Worm (Caenorhabditis elegans): ENCODE measurements around the gene plp-1.
"Not testable (repeated sequence)": the region's sequence is repeated elsewhere in the genome, so short reads cannot be mapped to it uniquely, and the experiment has no call there.

Gene plp-1

ce11 chrIV:7633020-7633419 is at the start of gene plp-1:
Gene plp-1, plus strand, starts transcription at chrIV:7633360.
- TF ChIP-seq W03F9.2 (tag; optimal IDR thresholded peaks at IDR 0.05), result no peak
- TF ChIP-seq dao-5 (tag; optimal IDR thresholded peaks at IDR 0.05), result no peak
- TF ChIP-seq him-1 (tag; optimal IDR thresholded peaks at IDR 0.05), result no peak

DNA sequence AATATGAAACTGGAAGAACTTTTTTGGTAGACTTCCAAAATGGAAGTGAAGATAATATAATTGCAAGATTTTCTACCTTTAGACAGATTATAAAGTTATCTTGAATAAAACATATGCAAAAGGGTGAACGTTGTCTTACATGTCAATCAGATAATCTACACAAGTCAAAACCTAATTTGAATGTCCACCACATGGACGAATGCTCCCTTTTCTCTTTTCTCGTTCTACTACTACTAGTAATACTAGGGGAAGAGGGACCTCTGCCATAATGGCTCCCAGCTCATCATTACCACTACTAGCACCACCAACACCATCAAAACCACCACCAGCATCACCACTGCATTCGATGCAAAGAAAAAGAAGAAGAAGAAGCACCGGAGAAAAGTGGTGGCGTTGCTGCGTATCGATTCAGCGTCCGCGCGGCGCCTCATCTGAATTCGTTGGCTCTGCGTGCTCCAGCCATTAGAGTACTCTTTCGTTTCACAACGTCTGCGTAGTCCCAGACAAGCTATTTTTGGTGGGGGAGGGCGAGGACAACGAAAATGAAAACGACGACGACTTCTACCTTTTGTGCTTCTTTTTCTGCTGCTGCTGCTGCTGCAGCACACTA is 47.8 kb upstream of the plp-1 start:
- TF ChIP-seq W03F9.2 (tag; optimal IDR thresholded peaks at IDR 0.05) (no peak), him-1 (tag; optimal IDR thresholded peaks at IDR 0.05) (peak; percentile 14)

DNA sequence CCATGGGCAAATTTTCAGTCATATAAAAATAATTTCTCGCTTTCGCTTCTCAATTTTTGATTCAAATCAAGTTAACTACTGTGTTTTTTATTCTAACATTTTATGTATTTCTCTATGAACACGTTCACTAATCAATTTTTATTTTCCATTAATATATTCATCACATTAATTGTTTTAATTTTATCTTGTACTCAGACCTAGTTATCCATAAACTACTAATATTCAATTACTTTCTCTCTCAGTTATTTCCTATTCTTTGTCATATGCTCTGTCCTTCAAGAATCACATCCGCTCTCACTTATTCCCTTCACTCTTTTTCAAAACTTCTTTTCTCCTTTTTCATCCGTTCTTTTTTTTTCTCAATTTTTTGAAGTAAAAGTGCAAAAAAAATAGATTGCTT is 46.2 kb upstream of the plp-1 start:
- TF ChIP-seq him-1 (tag; optimal IDR thresholded peaks at IDR 0.05) (no peak), dao-5 (tag; optimal IDR thresholded peaks at IDR 0.05) (no peak), W03F9.2 (tag; optimal IDR thresholded peaks at IDR 0.05) (no peak)

- TF ChIP-seq W03F9.2 (tag; optimal IDR thresholded peaks at IDR 0.05), result no peak
- TF ChIP-seq dao-5 (tag; optimal IDR thresholded peaks at IDR 0.05), result no peak
- no peak for TF ChIP-seq him-1 (tag; optimal IDR thresholded peaks at IDR 0.05)
Measured at ce11 chrIV:7588631-7589030, 44.5 kb upstream of the plp-1 start, which contains the start of gene cla-1. Gene cla-1, plus strand, starts transcription at chrIV:7588931.

DNA sequence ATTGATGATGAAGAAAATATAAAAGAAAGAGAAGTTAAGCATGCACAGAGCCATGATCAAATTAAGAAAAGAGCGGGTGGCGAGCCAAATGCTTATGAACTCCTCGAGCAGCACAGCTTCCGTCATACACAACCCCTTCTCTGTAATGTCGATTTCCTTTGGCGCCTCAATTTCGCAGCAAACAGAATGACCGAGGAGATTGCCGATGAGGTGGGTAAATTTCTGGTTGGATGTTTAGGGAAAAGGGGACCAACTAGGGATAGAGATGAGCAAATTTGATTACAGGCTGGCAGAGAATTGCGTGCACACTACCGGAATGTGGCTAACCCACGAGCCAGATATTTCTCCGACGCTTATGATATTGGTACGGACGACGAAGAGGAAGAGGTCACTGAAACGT is 27.7 kb upstream of the plp-1 start:
- TF ChIP-seq him-1 (tag; optimal IDR thresholded peaks at IDR 0.05) (no peak), dao-5 (tag; optimal IDR thresholded peaks at IDR 0.05) (no peak), W03F9.2 (tag; optimal IDR thresholded peaks at IDR 0.05) (no peak)

DNA sequence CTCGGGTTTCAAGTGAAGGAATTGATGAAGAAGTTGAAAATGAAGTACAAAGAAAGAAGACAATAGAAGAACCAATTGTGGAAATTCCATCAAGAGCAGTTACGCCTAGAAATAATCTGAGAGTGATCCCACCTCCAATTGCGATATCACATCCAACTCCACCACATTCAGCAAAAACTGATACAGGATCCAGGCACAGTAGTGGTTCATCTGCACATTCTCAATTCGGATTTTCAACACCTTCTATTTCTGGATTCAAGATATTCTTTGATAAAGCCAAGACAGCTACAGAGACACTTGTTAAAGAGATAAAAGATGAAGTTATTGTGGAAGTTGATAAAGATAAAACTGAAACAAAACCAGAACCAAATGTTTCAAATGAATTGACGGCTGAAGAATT is 25.0 kb upstream of the plp-1 start:
- TF ChIP-seq W03F9.2 (tag; optimal IDR thresholded peaks at IDR 0.05) (no peak), dao-5 (tag; optimal IDR thresholded peaks at IDR 0.05) (no peak), him-1 (tag; optimal IDR thresholded peaks at IDR 0.05) (no peak)

DNA sequence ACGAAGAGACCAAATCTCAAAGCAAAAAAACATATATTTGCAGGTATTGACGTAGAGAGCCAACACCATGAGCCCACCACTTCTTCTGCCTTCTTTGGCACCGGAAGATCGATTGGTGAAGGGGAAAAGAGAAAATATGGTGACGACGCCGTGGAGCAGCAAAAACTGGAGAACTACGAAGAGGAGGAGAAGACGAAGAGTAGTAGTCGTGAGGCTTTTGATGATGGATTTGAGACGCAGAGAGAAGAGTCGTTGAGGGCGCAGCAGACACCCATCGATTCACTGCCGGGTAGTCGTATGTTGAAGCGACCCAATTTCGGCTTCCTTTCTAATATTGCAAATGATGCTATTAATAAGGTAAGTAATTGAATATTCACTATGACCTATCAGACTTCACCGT is 21.8 kb upstream of the plp-1 start:
- TF ChIP-seq W03F9.2 (tag; optimal IDR thresholded peaks at IDR 0.05) (no peak), dao-5 (tag; optimal IDR thresholded peaks at IDR 0.05) (no peak), him-1 (tag; optimal IDR thresholded peaks at IDR 0.05) (peak; percentile 34)

DNA sequence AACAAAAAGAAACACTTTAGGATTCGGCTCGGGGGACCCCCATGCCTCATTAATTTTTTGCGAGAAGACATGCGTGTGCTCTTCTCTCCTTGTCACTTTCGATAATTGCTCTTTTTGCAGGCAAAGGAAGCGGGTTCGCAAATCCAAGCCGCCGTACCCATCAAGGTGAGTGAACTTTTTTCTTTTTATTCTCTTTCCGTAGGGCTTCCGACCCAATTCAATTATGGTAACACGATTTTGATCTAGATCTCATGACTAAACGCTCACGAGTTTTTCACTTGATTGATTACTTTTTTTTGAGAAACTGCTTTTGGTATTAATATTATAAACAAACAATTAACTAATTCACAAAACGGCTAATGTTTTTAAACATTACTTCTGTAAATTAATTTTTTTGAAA is 20.6 kb upstream of the plp-1 start:
- TF ChIP-seq W03F9.2 (tag; optimal IDR thresholded peaks at IDR 0.05) (no peak), him-1 (tag; optimal IDR thresholded peaks at IDR 0.05) (no peak), dao-5 (tag; optimal IDR thresholded peaks at IDR 0.05) (no peak)

DNA sequence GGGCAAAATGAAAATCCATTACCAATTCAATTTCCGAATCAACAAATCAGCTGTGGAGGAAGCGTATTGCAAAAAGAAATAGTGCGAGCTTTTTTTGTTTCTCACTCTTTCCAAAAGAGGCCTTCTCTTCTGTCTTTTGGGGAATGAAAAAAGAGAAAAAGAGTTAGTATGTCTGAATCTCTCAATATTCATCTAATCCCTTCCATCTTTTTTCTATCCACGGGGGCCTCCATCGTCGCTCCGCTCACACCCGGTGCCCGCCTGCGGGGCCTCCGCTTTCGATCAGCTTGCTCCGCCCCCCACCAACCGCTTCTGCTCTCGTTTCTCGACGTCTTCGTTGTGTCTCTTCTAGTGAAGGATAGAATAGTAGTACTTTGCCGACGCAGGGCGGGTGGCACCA is 13.9 kb upstream of the plp-1 start:
- peak; percentile 65 for TF ChIP-seq him-1 (tag; optimal IDR thresholded peaks at IDR 0.05)
- no peak for TF ChIP-seq dao-5 (tag; optimal IDR thresholded peaks at IDR 0.05)

ce11 chrIV:7620450-7620849 is 12.7 kb upstream of the plp-1 start:
- no peak for TF ChIP-seq dao-5 (tag; optimal IDR thresholded peaks at IDR 0.05)
- TF ChIP-seq him-1 (tag; optimal IDR thresholded peaks at IDR 0.05), result no peak
- no peak for TF ChIP-seq W03F9.2 (tag; optimal IDR thresholded peaks at IDR 0.05)

ce11 chrIV:7623078-7623477 is 10.1 kb upstream of the plp-1 start:
- TF ChIP-seq dao-5 (tag; optimal IDR thresholded peaks at IDR 0.05) (no peak), W03F9.2 (tag; optimal IDR thresholded peaks at IDR 0.05) (no peak)

ce11 chrIV:7623868-7624267 is 9.3 kb upstream of the plp-1 start:
- TF ChIP-seq dao-5 (tag; optimal IDR thresholded peaks at IDR 0.05), result no peak
- TF ChIP-seq W03F9.2 (tag; optimal IDR thresholded peaks at IDR 0.05), result no peak
- TF ChIP-seq him-1 (tag; optimal IDR thresholded peaks at IDR 0.05), result peak; percentile 66

DNA sequence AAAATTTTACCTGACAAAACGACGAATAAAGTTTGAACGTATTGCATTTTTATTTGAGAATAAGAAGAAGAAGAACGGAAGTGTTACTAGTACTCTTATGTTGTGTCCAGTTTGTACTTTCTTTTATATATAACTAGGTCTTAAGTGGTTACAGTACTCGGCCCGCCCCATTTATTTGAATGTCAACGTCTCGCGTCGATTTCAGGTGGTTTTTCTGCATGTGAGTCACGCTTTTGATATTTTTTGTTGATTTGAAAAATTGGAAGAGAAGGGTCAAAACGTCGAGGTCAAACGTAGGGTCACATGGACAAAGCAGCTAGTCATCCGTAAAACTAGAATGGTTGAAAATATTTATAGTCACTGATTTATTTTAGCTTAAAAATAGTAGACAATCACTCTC is 4.2 kb upstream of the plp-1 start, which contains the start of gene F45E4.5:
Gene F45E4.5 (minus strand): TSS at position 101 of the 400 bp plus-strand sequence.
- no peak for TF ChIP-seq him-1 (tag; optimal IDR thresholded peaks at IDR 0.05)
- no peak for TF ChIP-seq W03F9.2 (tag; optimal IDR thresholded peaks at IDR 0.05)
- TF ChIP-seq dao-5 (tag; optimal IDR thresholded peaks at IDR 0.05), result no peak

DNA sequence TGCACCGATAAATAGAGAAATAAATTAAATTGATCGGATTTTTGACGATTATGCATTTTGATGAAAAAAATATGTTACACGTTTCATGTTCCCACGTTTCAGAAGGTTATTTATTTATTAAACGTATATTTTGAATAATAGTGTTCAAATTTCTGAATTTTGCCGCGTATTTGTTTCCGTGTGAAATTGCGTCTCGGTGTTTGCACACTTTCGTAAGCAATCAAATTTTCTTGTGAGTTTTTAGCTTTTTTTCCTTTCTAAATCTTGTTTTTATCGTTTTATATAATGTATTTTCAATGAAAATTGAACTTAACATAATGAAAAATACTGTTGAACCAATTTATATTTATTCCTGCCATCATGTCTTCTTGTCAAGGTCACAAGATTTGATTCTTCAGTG is 625 bp upstream of the plp-1 start, which contains the start of gene F45E4.6:
Gene F45E4.6 (minus strand): TSS at position 14 of the 400 bp plus-strand sequence.
- TF ChIP-seq W03F9.2 (tag; optimal IDR thresholded peaks at IDR 0.05) (peak; percentile 65), dao-5 (tag; optimal IDR thresholded peaks at IDR 0.05) (no peak)

- TF ChIP-seq dao-5, him-1, W03F9.2 (tag; optimal IDR thresholded peaks at IDR 0.05): not testable (repeated sequence)
Measured at ce11 chrIV:7634578-7634977, 1.4 kb downstream of the plp-1 start, which contains the start of gene warf-1. Gene warf-1, plus strand, starts transcription at chrIV:7634786.

All from whole organism, L4/young adult.